Fruit fly (Drosophila melanogaster) whole organism, embryonic: ENCODE measurements around the gene Muc68Ca.

Experiments
- ATbp ChIP-seq: fragments of 200-800 bp; sonication (Bioruptor generic); optimal IDR thresholded peaks from 2 replicates; lab custom pipeline; 2017; ENCODE audit warnings: missing biosample characterization, mild to moderate bottlenecking, missing genetic modification characterization, missing genetic modification reagents
- CG11093 ChIP-seq: fragments of 200-800 bp; sonication (Bioruptor generic); IDR thresholded peaks from 3 replicates; pipeline ENCODE4 v1.3.6; 2022; ENCODE audit warnings: missing biosample characterization, missing genetic modification characterization
- CG1603 ChIP-seq: fragments of 200-800 bp; sonication (Bioruptor generic); optimal IDR thresholded peaks from 2 replicates; lab custom pipeline; 2019; ENCODE audit warnings: missing biosample characterization, mild to moderate bottlenecking, missing genetic modification characterization, moderate library complexity
- CG2120 ChIP-seq: fragments of 200-800 bp; sonication (Bioruptor generic); optimal IDR thresholded peaks from 3 replicates; lab custom pipeline; 2016; ENCODE audit warnings: missing biosample characterization, missing genetic modification characterization
- GATAe ChIP-seq: fragments of 200-800 bp; sonication (Bioruptor generic); conservative IDR thresholded peaks from 2 replicates; pipeline ENCODE4 v1.3.6; 2022; ENCODE audit warnings: missing biosample characterization, missing genetic modification characterization
- HLH54F ChIP-seq: fragments of 200-800 bp; sonication (Bioruptor generic); optimal IDR thresholded peaks from 3 replicates; lab custom pipeline; 2016; ENCODE audit warnings: missing biosample characterization, missing genetic modification characterization
- jing ChIP-seq: fragments of 200-800 bp; sonication (Bioruptor generic); optimal IDR thresholded peaks from 2 replicates; lab custom pipeline; 2018; ENCODE audit warnings: missing biosample characterization, mild to moderate bottlenecking, missing genetic modification characterization
- sens-2 ChIP-seq: fragments of 200-800 bp; sonication (Bioruptor generic); IDR thresholded peaks from 2 replicates; pipeline ENCODE4 v1.3.6; 2022; ENCODE audit warnings: missing biosample characterization, missing genetic modification characterization
- slp2 ChIP-seq: fragments of 200-800 bp; sonication (Bioruptor generic); optimal IDR thresholded peaks from 2 replicates; lab custom pipeline; 2016; ENCODE audit warnings: missing biosample characterization, missing genetic modification characterization
- unc-4 ChIP-seq: fragments of 200-800 bp; sonication (Bioruptor generic); IDR thresholded peaks from 2 replicates; pipeline ENCODE4 v1.3.6; 2022; ENCODE audit warnings: missing biosample characterization, missing genetic modification characterization; ENCODE audit not compliant: partially characterized antibody
- wor ChIP-seq: fragments of 200-800 bp; sonication (Bioruptor generic); IDR thresholded peaks from 2 replicates; pipeline ENCODE4 v1.3.6; 2022; ENCODE audit warnings: missing biosample characterization, missing genetic modification characterization

DNA sequence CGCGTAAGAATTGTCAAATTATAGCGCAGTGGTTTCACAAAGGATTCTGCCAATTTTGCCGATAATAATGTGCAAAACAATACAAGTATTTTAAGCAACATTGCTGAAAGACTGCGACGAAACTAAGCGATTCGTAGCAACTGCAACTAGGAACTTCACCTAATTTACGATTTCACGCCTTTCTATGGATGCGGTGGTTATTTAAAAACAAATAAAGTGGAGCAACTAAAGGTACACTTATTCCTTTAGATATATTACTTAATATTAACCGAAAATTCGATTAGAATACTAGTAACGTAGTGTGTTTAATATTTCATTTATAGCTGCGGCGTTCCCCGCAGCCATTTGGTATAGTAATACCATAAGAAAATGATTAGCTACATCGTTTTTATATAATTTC is 26.0 kb upstream of the Muc68Ca start, which contains the start of gene CG6071:
- TF ChIP-seq slp2 (GFP tag; lab: Kevin White, UChicago) (no peak), wor (GFP tag; lab: Robert Waterston, UW) (no peak), ATbp (GFP tag; lab: Kevin White, UChicago) (no peak), CG2120 (GFP tag; lab: Kevin White, UChicago) (no peak), sens-2 (no peak), GATAe (GFP tag; lab: Robert Waterston, UW) (no peak), unc-4 (GFP tag; lab: Robert Waterston, UW) (no peak), CG11093 (no peak), HLH54F (GFP tag; lab: Kevin White, UChicago) (no peak), CG1603 (tag; lab: Kevin White, UChicago) (no peak), jing (GFP tag; lab: Kevin White, UChicago) (no peak)
